Worm (Caenorhabditis elegans) whole organism, L1 larva: ENCODE results near the gene glb-4.
"Not testable (repeated sequence)": the region's sequence is repeated elsewhere in the genome, so short reads cannot be mapped to it uniquely, and the experiment has no call there.

ENCODE experiments used
- alr-1 ChIP-seq: fragments of 200-800 bp; sonication (Bioruptor generic); optimal IDR thresholded peaks from 2 replicates; lab custom pipeline; 2018; ENCODE audit warnings: borderline replicate concordance, mild to moderate bottlenecking, missing genetic modification characterization, missing compliant biosample characterization
- ceh-82 ChIP-seq, 3 experiments: fragments of 150-350 bp in 1 of 3; sonication (generic microtip) in 2 of 3; optimal IDR thresholded peaks; 2 replicates each; lab custom pipeline; 2014 to 2017; ENCODE audit warnings: missing biosample characterization in 3 of 3, missing genetic modification characterization in 3 of 3
- efl-1 ChIP-seq, 4 experiments: fragments of 150-350 bp; optimal IDR thresholded peaks in 3 of 4; peaks in 1 of 4; 1 replicate in 1 of 4; 2 replicates in 3 of 4; lab custom pipeline; 2014; ENCODE audit warnings: missing biosample characterization in 2 of 4, missing genetic modification characterization in 2 of 4, missing genetic modification reagents in 2 of 4
- efl-3 ChIP-seq: fragments of 200-800 bp; sonication (Bioruptor generic); optimal IDR thresholded peaks from 2 replicates; lab custom pipeline; 2018; ENCODE audit warnings: mild to moderate bottlenecking, missing genetic modification characterization, missing compliant biosample characterization
- egl-13 ChIP-seq: sonication (generic microtip); optimal IDR thresholded peaks from 2 replicates; lab custom pipeline; 2016; ENCODE audit warnings: missing genotype, missing genetic modification reagents, missing genetic modification characterization, missing compliant biosample characterization
- ets-5 ChIP-seq: fragments of 200-800 bp; sonication (Bioruptor generic); IDR thresholded peaks from 2 replicates; pipeline ENCODE4 v1.3.6; 2022; ENCODE audit warnings: missing genetic modification characterization, missing compliant biosample characterization
- fkh-10 ChIP-seq: sonication (generic microtip); optimal IDR thresholded peaks from 2 replicates; lab custom pipeline; 2017; ENCODE audit warnings: missing biosample characterization, missing genetic modification reagents, missing genetic modification characterization
- fkh-4 ChIP-seq: sonication (generic microtip); optimal IDR thresholded peaks from 2 replicates; lab custom pipeline; 2016; ENCODE audit warnings: missing compliant biosample characterization, missing genetic modification characterization, borderline replicate concordance
- fkh-8 ChIP-seq: sonication (generic microtip); optimal IDR thresholded peaks from 2 replicates; lab custom pipeline; 2016; ENCODE audit warnings: mild to moderate bottlenecking, missing genetic modification characterization, missing compliant biosample characterization
- hlh-17 ChIP-seq: fragments of 200-800 bp; sonication (Bioruptor generic); optimal IDR thresholded peaks from 2 replicates; lab custom pipeline; 2018; ENCODE audit warnings: missing genetic modification characterization, mild to moderate bottlenecking, missing compliant biosample characterization, moderate library complexity, borderline replicate concordance
- hlh-4 ChIP-seq: sonication (generic microtip); optimal IDR thresholded peaks from 2 replicates; lab custom pipeline; 2016; ENCODE audit warnings: mild to moderate bottlenecking, missing genetic modification characterization, missing compliant biosample characterization
- jun-1 ChIP-seq: fragments of 150-350 bp; optimal IDR thresholded peaks from 2 replicates; lab custom pipeline; 2014; ENCODE audit warnings: missing biosample characterization, missing genetic modification reagents, missing genetic modification characterization
- lin-13 ChIP-seq: fragments of 150-350 bp; optimal IDR thresholded peaks from 2 replicates; lab custom pipeline; 2014; ENCODE audit warnings: missing biosample characterization, missing genetic modification reagents, missing genetic modification characterization
- lin-15B ChIP-seq: fragments of 150-350 bp; sonication (generic microtip); optimal IDR thresholded peaks from 3 replicates; lab custom pipeline; 2014; ENCODE audit warnings: missing biosample characterization, missing genetic modification characterization
- lin-35 ChIP-seq, 2 experiments: fragments of 150-350 bp; optimal IDR thresholded peaks; 2 replicates each; lab custom pipeline; 2014; ENCODE audit warnings: missing biosample characterization in 2 of 2, missing genetic modification characterization in 2 of 2, missing genetic modification reagents in 2 of 2
- lin-39 ChIP-seq: fragments of 150-350 bp; optimal IDR thresholded peaks from 2 replicates; lab custom pipeline; 2014; ENCODE audit warnings: missing biosample characterization, missing genetic modification reagents, missing genetic modification characterization
- lir-3 ChIP-seq: sonication (generic microtip); optimal IDR thresholded peaks from 2 replicates; lab custom pipeline; 2016; ENCODE audit warnings: mild to moderate bottlenecking, missing genetic modification characterization, moderate library complexity, missing compliant biosample characterization; ENCODE audit not compliant: poor library complexity
- lsy-2 ChIP-seq, 2 experiments: fragments of 150-350 bp; optimal IDR thresholded peaks; 2 replicates each; lab custom pipeline; 2014; ENCODE audit warnings: missing biosample characterization in 2 of 2, missing genetic modification characterization in 2 of 2
- nhr-11 ChIP-seq: fragments of 150-350 bp; optimal IDR thresholded peaks from 2 replicates; lab custom pipeline; 2014; ENCODE audit warnings: missing biosample characterization, missing genetic modification characterization
- nhr-237 ChIP-seq: fragments of 150-350 bp; optimal IDR thresholded peaks from 2 replicates; lab custom pipeline; 2014; ENCODE audit warnings: missing biosample characterization, missing genetic modification characterization
- nhr-28 ChIP-seq: fragments of 150-350 bp; optimal IDR thresholded peaks from 2 replicates; lab custom pipeline; 2014; ENCODE audit warnings: missing biosample characterization, missing genetic modification characterization
- nhr-71 ChIP-seq: sonication (generic microtip); optimal IDR thresholded peaks from 2 replicates; lab custom pipeline; 2016; ENCODE audit warnings: mild to moderate bottlenecking, missing genetic modification characterization, moderate library complexity, missing compliant biosample characterization
- nhr-90 ChIP-seq: sonication (generic microtip); optimal IDR thresholded peaks from 2 replicates; lab custom pipeline; 2016; ENCODE audit warnings: mild to moderate bottlenecking, missing genetic modification characterization, missing compliant biosample characterization; ENCODE audit not compliant: poor library complexity
- pag-3 ChIP-seq: sonication (generic microtip); optimal IDR thresholded peaks from 2 replicates; lab custom pipeline; 2017; ENCODE audit warnings: missing genetic modification characterization, mild to moderate bottlenecking, missing compliant biosample characterization, antibody characterized with exemption, borderline replicate concordance; ENCODE audit not compliant: insufficient read depth
- snu-23 ChIP-seq: sonication (generic microtip); optimal IDR thresholded peaks from 2 replicates; lab custom pipeline; 2016; ENCODE audit warnings: missing genetic modification characterization, missing compliant biosample characterization
- sox-4 ChIP-seq: sonication (generic microtip); optimal IDR thresholded peaks from 2 replicates; lab custom pipeline; 2016; ENCODE audit warnings: missing genetic modification characterization, missing compliant biosample characterization
- sup-37 ChIP-seq: fragments of 200-800 bp; sonication (Bioruptor generic); optimal IDR thresholded peaks from 2 replicates; lab custom pipeline; 2018; ENCODE audit warnings: mild to moderate bottlenecking, missing genetic modification characterization, missing compliant biosample characterization
- swsn-7 ChIP-seq: sonication (generic microtip); optimal IDR thresholded peaks from 2 replicates; lab custom pipeline; 2016; ENCODE audit warnings: missing genetic modification characterization, missing compliant biosample characterization
- tbx-2 ChIP-seq: sonication (generic microtip); optimal IDR thresholded peaks from 2 replicates; lab custom pipeline; 2016; ENCODE audit warnings: missing genetic modification characterization, missing compliant biosample characterization
- unc-130 ChIP-seq: fragments of 150-350 bp; optimal IDR thresholded peaks from 2 replicates; lab custom pipeline; 2017; ENCODE audit warnings: missing biosample characterization, missing genetic modification characterization, inconsistent platforms
- ztf-11 ChIP-seq, 2 experiments: sonication (generic microtip); optimal IDR thresholded peaks; 2 replicates each; lab custom pipeline; 2016 to 2017; ENCODE audit warnings: missing genetic modification characterization in 2 of 2, missing biosample characterization in 1 of 2, missing compliant biosample characterization in 1 of 2

glb-4 gene

ce11 chrII:11126312-11127000, 15.4 kb upstream of the glb-4 start, which contains the start of the genes rps-9 and lsm-1 (continued):
- TF ChIP-seq fkh-8 (tag; lab: Kevin White, UChicago) (peak; percentile 45), hlh-4 (no peak), lir-3 (tag; lab: Kevin White, UChicago) (peak; percentile 26), lin-15B (tag; lab: Kevin White, UChicago) (peak; percentile 10), lin-13 (GFP tag; lab: Kevin White, UChicago) (peak; percentile 58), alr-1 (tag; lab: Kevin White, UChicago) (no peak), sox-4 (no peak), tbx-2 (tag; lab: Kevin White, UChicago) (peak; percentile 48), ets-5 (GFP tag; lab: Robert Waterston, UW) (no peak), nhr-237 (tag; lab: Kevin White, UChicago) (peak; percentile 52), unc-130 (peak; percentile 33), lin-35 (GFP tag; optimal IDR thresholded peaks at IDR 0.05; lab: Kevin White, UChicago) (peak; percentile 84 to 87), fkh-4 (no peak), nhr-11 (tag; lab: Kevin White, UChicago) (no peak), pag-3 (tag; lab: Kevin White, UChicago) (no peak), efl-3 (GFP tag; lab: Kevin White, UChicago) (no peak), nhr-28 (tag; lab: Kevin White, UChicago) (no peak), fkh-10 (GFP tag; lab: Kevin White, UChicago) (no peak), lin-39 (tag; lab: Kevin White, UChicago) (no peak), hlh-17 (no peak), snu-23 (GFP tag; lab: Kevin White, UChicago) (peak; percentile 67), ztf-11 (tag; optimal IDR thresholded peaks at IDR 0.05; lab: Kevin White, UChicago) (no peak), nhr-90 (tag; lab: Kevin White, UChicago) (peak; percentile 29), nhr-71 (tag; lab: Kevin White, UChicago) (peak; percentile 75), swsn-7 (tag; lab: Kevin White, UChicago) (peak; percentile 68), ceh-82 (tag; optimal IDR thresholded peaks at IDR 0.05; lab: Kevin White, UChicago) (peak; percentile 43 to 84 (median 63)), jun-1 (tag; lab: Kevin White, UChicago) (no peak)

- TF ChIP-seq lsy-2 (tag; optimal IDR thresholded peaks at IDR 0.05; lab: Kevin White, UChicago) = peak in 1 of 2 experiments; percentile 49
- no peak for TF ChIP-seq efl-1 (optimal IDR thresholded peaks at IDR 0.05; lab: Kevin White, UChicago)
- peak in 1 of 2 experiments; percentile 25 for TF ChIP-seq efl-1 (GFP tag; optimal IDR thresholded peaks at IDR 0.05 in 1 of 2; lab: Kevin White, UChicago)
- TF ChIP-seq ets-5 (GFP tag; lab: Robert Waterston, UW) = no peak
- TF ChIP-seq, all 84 proteins: peak for 2
These were observed 14.1 kb upstream of the glb-4 start for ce11 chrII:11125059-11125594.

DNA sequence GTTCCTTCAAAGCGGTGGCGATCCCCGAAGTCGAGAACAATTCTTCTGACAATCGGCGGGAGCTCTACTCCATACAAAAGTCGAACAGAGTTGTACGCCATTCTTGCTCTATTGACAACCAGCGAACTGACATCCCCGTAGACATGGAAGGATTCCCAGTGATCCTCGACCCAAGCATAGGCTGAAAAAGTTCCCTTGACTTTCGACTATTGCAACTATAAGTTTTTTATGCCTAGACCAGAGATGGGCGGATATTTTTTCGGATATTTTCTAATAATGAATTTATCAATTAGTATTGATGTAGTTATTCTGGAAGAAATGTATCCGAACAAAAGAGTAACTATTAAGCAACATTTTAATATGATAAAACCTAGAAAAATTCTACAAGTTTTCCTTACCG, 10.8 kb upstream of the glb-4 start, which contains the start of gene W10C6.2:
TSS of gene W10C6.2 (minus strand) at position 101 of the 400 bp plus-strand sequence.
- not testable (repeated sequence) for TF ChIP-seq nhr-71 (tag; lab: Kevin White, UChicago); efl-3 (GFP tag; lab: Kevin White, UChicago); tbx-2 (tag; lab: Kevin White, UChicago)

DNA sequence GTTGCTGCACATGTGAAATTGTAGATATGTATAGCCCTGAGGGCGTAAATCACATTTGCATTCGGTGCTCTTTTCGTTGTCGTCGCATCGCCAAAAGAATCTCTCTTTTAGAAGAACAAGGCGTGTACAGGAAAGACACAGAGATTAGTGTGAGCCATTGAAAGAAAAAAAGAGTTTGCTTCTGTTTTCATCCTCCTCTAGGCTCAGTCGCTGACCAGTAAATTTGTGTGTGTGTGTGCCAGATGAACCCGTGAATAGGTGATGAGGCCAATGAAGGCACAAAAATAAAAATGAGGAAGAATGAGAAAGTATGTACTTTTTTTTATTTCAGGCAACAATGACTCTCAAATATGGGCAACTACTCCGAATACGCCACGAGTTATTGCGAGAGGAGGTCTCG, 1.4 kb upstream of the glb-4 start, which contains the start of gene mat-2:
TSS of gene mat-2 (plus strand) at position 301 of the 400 bp plus-strand sequence.
- TF ChIP-seq egl-13 = no peak
- TF ChIP-seq efl-3 (GFP tag; lab: Kevin White, UChicago) = no peak
- TF ChIP-seq sup-37 (GFP tag; lab: Kevin White, UChicago) = no peak
- no peak for TF ChIP-seq efl-1 (optimal IDR thresholded peaks at IDR 0.05; lab: Kevin White, UChicago)
- TF ChIP-seq efl-1 (GFP tag; optimal IDR thresholded peaks at IDR 0.05 in 1 of 2; lab: Kevin White, UChicago) = peak in 1 of 2 experiments; percentile 68
